Fruit fly (Drosophila melanogaster) whole organism, adult: Measurements from ENCODE around the gene DAAM.

Experiments
- CG12768 ChIP-seq: fragments of 200-800 bp; sonication (Bioruptor generic); optimal IDR thresholded peaks from 2 replicates; lab custom pipeline; 2017; ENCODE audit warnings: missing biosample characterization, missing genetic modification characterization, mild to moderate bottlenecking, moderate library complexity, missing genetic modification reagents
- Clk ChIP-seq: fragments of 200-800 bp; sonication (Bioruptor generic); optimal IDR thresholded peaks from 2 replicates; lab custom pipeline; 2017; ENCODE audit warnings: missing biosample characterization, missing genetic modification characterization
- bab1 ChIP-seq: fragments of 200-800 bp; sonication (Bioruptor generic); optimal IDR thresholded peaks from 3 replicates; lab custom pipeline; 2019; ENCODE audit warnings: missing biosample characterization, mild to moderate bottlenecking, missing genetic modification characterization, moderate library complexity
- cic ChIP-seq: fragments of 200-800 bp; sonication (Bioruptor generic); optimal IDR thresholded peaks from 2 replicates; lab custom pipeline; 2017; ENCODE audit warnings: missing biosample characterization, mild to moderate bottlenecking, missing genetic modification characterization, moderate library complexity
- cnc ChIP-seq, 2 experiments: fragments of >200 bp; optimal IDR thresholded peaks; 2 replicates each; lab custom pipeline; 2017
- kay ChIP-seq: fragments of 200-800 bp; sonication (Bioruptor generic); peaks from one replicate; lab custom pipeline; 2016; ENCODE audit warnings: missing biosample characterization, missing genetic modification characterization, borderline replicate concordance
- ovo ChIP-seq: fragments of 200-800 bp; sonication (Bioruptor generic); optimal IDR thresholded peaks from 2 replicates; lab custom pipeline; 2016; ENCODE audit warnings: missing biosample characterization, missing genetic modification characterization

dm6 chrX:1353322-1354212 is 31.4 kb upstream of the DAAM start, which contains the start of the genes CG12773 and CG11417:
- no peak for TF ChIP-seq kay (GFP tag; lab: Kevin White, UChicago)
- TF ChIP-seq ovo: no peak
- peak; percentile 7 for TF ChIP-seq cic (GFP tag; lab: Kevin White, UChicago)
- no peak for TF ChIP-seq cnc (optimal IDR thresholded peaks at IDR 0.05; lab: Kevin White, UChicago)
- TF ChIP-seq bab1: peak; percentile 7
- no peak for TF ChIP-seq CG12768 (GFP tag; lab: Kevin White, UChicago)
- TF ChIP-seq Clk (GFP tag; lab: Kevin White, UChicago): no peak
